Worm (Caenorhabditis elegans) whole organism, L2 larva: ENCODE measurements around the gene npl-10.

ENCODE experiments used
- elt-1 ChIP-seq: fragments of 150-350 bp; optimal IDR thresholded peaks from 2 replicates; lab custom pipeline; 2014; ENCODE audit warnings: missing biosample characterization, missing genetic modification characterization
- nhr-11 ChIP-seq: fragments of 150-350 bp; optimal IDR thresholded peaks from 2 replicates; lab custom pipeline; 2014; ENCODE audit warnings: missing biosample characterization, missing genetic modification characterization
- nhr-237 ChIP-seq: fragments of 150-350 bp; optimal IDR thresholded peaks from 2 replicates; lab custom pipeline; 2014; ENCODE audit warnings: missing biosample characterization, missing genetic modification characterization
- nhr-77 ChIP-seq: fragments of 150-350 bp; optimal IDR thresholded peaks from 2 replicates; lab custom pipeline; 2014; ENCODE audit warnings: missing biosample characterization, missing genetic modification characterization

- TF ChIP-seq nhr-11 (tag; lab: Kevin White, UChicago) (no peak), nhr-237 (tag; lab: Kevin White, UChicago) (no peak), elt-1 (tag; lab: Kevin White, UChicago) (no peak), nhr-77 (tag; lab: Kevin White, UChicago) (no peak)
These were observed 8.3 kb downstream of the npl-10 start for ce11 chrIII:3927450-3927849.
